Worm (Caenorhabditis elegans) whole organism, young adult: ENCODE results near the gene lin-49.

Source experiments
- B0035.1 ChIP-seq: sonication (generic microtip); optimal IDR thresholded peaks from 2 replicates; lab custom pipeline; 2016; ENCODE audit warnings: missing genetic modification characterization, mild to moderate bottlenecking, missing compliant biosample characterization, missing genotype, missing genetic modification reagents
- D2030.7 ChIP-seq: fragments of 200-800 bp; sonication (Bioruptor generic); IDR thresholded peaks from 2 replicates; pipeline ENCODE4 v1.3.6; 2022; ENCODE audit warnings: missing genetic modification reagents, missing genetic modification characterization, missing compliant biosample characterization
- F22D6.2 ChIP-seq: sonication (generic microtip); optimal IDR thresholded peaks from 2 replicates; lab custom pipeline; 2016; ENCODE audit warnings: mild to moderate bottlenecking, missing genetic modification characterization, missing compliant biosample characterization
- F49E8.2 ChIP-seq: sonication (generic microtip); optimal IDR thresholded peaks from 3 replicates; lab custom pipeline; 2017; ENCODE audit warnings: missing genetic modification characterization, mild to moderate bottlenecking, missing compliant biosample characterization, antibody characterized with exemption, moderate library complexity; ENCODE audit not compliant: insufficient read depth
- F55B11.4 ChIP-seq: sonication (generic microtip); optimal IDR thresholded peaks from 2 replicates; lab custom pipeline; 2016; ENCODE audit warnings: missing compliant biosample characterization, missing genetic modification characterization, borderline replicate concordance; ENCODE audit not compliant: insufficient read depth
- F57A8.1 ChIP-seq: fragments of 200-800 bp; sonication (Bioruptor generic); optimal IDR thresholded peaks from 2 replicates; lab custom pipeline; 2018; ENCODE audit warnings: mild to moderate bottlenecking, missing genetic modification characterization, moderate library complexity, missing compliant biosample characterization
- F57C9.4 ChIP-seq: sonication (generic microtip); optimal IDR thresholded peaks from 2 replicates; lab custom pipeline; 2017; ENCODE audit warnings: mild to moderate bottlenecking, missing genetic modification characterization, missing compliant biosample characterization
- T07F8.4 ChIP-seq: sonication (generic microtip); optimal IDR thresholded peaks from 2 replicates; lab custom pipeline; 2016; ENCODE audit warnings: mild to moderate bottlenecking, missing genetic modification characterization, moderate library complexity, missing compliant biosample characterization
- T26A5.8 ChIP-seq: sonication (generic microtip); optimal IDR thresholded peaks from 2 replicates; lab custom pipeline; 2016; ENCODE audit warnings: missing genetic modification characterization, missing compliant biosample characterization
- Y53F4B.3 ChIP-seq: fragments of 200-800 bp; sonication (Bioruptor generic); IDR thresholded peaks from 2 replicates; pipeline ENCODE4 v1.3.6; 2022; ENCODE audit warnings: missing genetic modification reagents, missing genetic modification characterization, missing compliant biosample characterization
- Y53G8AR.9 ChIP-seq: fragments of 200-800 bp; sonication (Bioruptor generic); conservative IDR thresholded peaks from 2 replicates; pipeline ENCODE4 v1.3.6; 2022; ENCODE audit warnings: missing genetic modification reagents, missing genetic modification characterization, missing compliant biosample characterization
- Y95B8A.8 ChIP-seq: fragments of 200-800 bp; sonication (Bioruptor generic); IDR thresholded peaks from 2 replicates; pipeline ENCODE4 v1.3.6; 2022; ENCODE audit warnings: missing genetic modification reagents, missing genetic modification characterization, missing compliant biosample characterization
- attf-6 ChIP-seq: fragments of 200-800 bp; sonication (Bioruptor generic); IDR thresholded peaks from 2 replicates; pipeline ENCODE4 v1.3.6; 2022; ENCODE audit warnings: missing genetic modification reagents, missing genetic modification characterization, missing compliant biosample characterization
- cebp-1 ChIP-seq, 2 experiments: fragments of 200-800 bp in 1 of 2; sonication (Bioruptor generic) in 1 of 2; sonication (generic microtip) in 1 of 2; IDR thresholded peaks in 1 of 2; optimal IDR thresholded peaks in 1 of 2; 2 replicates each; pipeline versions ENCODE4 v1.3.6 to Lab custom; 2017 to 2022; ENCODE audit warnings: missing compliant biosample characterization in 2 of 2, missing genetic modification characterization in 2 of 2, mild to moderate bottlenecking in 1 of 2, missing genetic modification reagents in 1 of 2, moderate library complexity in 1 of 2
- ceh-27 ChIP-seq: fragments of 200-800 bp; sonication (Bioruptor generic); optimal IDR thresholded peaks from 2 replicates; lab custom pipeline; 2018; ENCODE audit warnings: mild to moderate bottlenecking, missing genetic modification characterization, moderate library complexity, missing compliant biosample characterization
- ceh-58 ChIP-seq: fragments of 200-800 bp; sonication (Bioruptor generic); IDR thresholded peaks from 2 replicates; pipeline ENCODE4 v1.3.6; 2022; ENCODE audit warnings: missing genetic modification characterization, missing compliant biosample characterization
- die-1 ChIP-seq: sonication (generic microtip); optimal IDR thresholded peaks from 2 replicates; lab custom pipeline; 2016; ENCODE audit warnings: missing genotype, mild to moderate bottlenecking, missing genetic modification characterization, missing compliant biosample characterization
- dox-1 ChIP-seq: fragments of 200-800 bp; sonication (Bioruptor generic); IDR thresholded peaks from 2 replicates; pipeline ENCODE4 v1.3.6; 2022; ENCODE audit warnings: missing genetic modification reagents, missing genetic modification characterization, missing compliant biosample characterization
- egl-18 ChIP-seq: fragments of 200-800 bp; sonication (Bioruptor generic); IDR thresholded peaks from 2 replicates; pipeline ENCODE4 v1.3.6; 2022; ENCODE audit warnings: missing genetic modification reagents, missing genetic modification characterization, missing compliant biosample characterization
- hlh-12 ChIP-seq: sonication (generic microtip); optimal IDR thresholded peaks from 2 replicates; lab custom pipeline; 2016; ENCODE audit warnings: missing genetic modification characterization, missing compliant biosample characterization
- hlh-26 ChIP-seq: fragments of 200-800 bp; sonication (Bioruptor generic); conservative IDR thresholded peaks from 2 replicates; pipeline ENCODE4 v1.3.6; 2022; ENCODE audit warnings: missing genetic modification reagents, missing genetic modification characterization, missing compliant biosample characterization
- hmg-20 ChIP-seq: fragments of 200-800 bp; sonication (Bioruptor generic); IDR thresholded peaks from 2 replicates; pipeline ENCODE4 v1.3.6; 2022; ENCODE audit warnings: missing genetic modification reagents, missing genetic modification characterization, missing compliant biosample characterization
- let-526 ChIP-seq: fragments of 200-800 bp; sonication (Bioruptor generic); IDR thresholded peaks from 2 replicates; pipeline ENCODE4 v1.3.6; 2022; ENCODE audit warnings: missing genetic modification reagents, missing genetic modification characterization, missing compliant biosample characterization
- lin-54 ChIP-seq: fragments of 200-800 bp; sonication (Bioruptor generic); optimal IDR thresholded peaks from 2 replicates; lab custom pipeline; 2018; ENCODE audit warnings: mild to moderate bottlenecking, missing genetic modification characterization, missing compliant biosample characterization
- mxl-1 ChIP-seq: sonication (generic microtip); optimal IDR thresholded peaks from 2 replicates; lab custom pipeline; 2016; ENCODE audit warnings: missing genetic modification characterization, missing compliant biosample characterization
- nfya-2 ChIP-seq: fragments of 200-800 bp; sonication (Bioruptor generic); IDR thresholded peaks from 2 replicates; pipeline ENCODE4 v1.3.6; 2022; ENCODE audit warnings: missing genetic modification reagents, missing genetic modification characterization, missing compliant biosample characterization
- nhr-80 ChIP-seq: sonication (generic microtip); optimal IDR thresholded peaks from 2 replicates; lab custom pipeline; 2016; ENCODE audit warnings: missing genetic modification characterization, missing compliant biosample characterization
- pbrm-1 ChIP-seq: fragments of 200-800 bp; sonication (Bioruptor generic); IDR thresholded peaks from 2 replicates; pipeline ENCODE4 v1.3.6; 2022; ENCODE audit warnings: missing genetic modification reagents, missing genetic modification characterization, missing compliant biosample characterization
- snpc-3.4 ChIP-seq: sonication (generic microtip); optimal IDR thresholded peaks from 2 replicates; lab custom pipeline; 2017; ENCODE audit warnings: missing genetic modification characterization, mild to moderate bottlenecking, missing compliant biosample characterization, antibody characterized with exemption, moderate library complexity, missing genotype, missing genetic modification reagents
- snpc-4 ChIP-seq, 5 experiments: fragments of 150-350 bp in 1 of 5; sonication (generic microtip) in 4 of 5; optimal IDR thresholded peaks; 2 replicates each; lab custom pipeline; 2014 to 2018; ENCODE audit warnings: missing genetic modification characterization in 5 of 5, missing biosample characterization in 3 of 5, antibody characterized with exemption in 2 of 5, mild to moderate bottlenecking in 2 of 5, missing compliant biosample characterization in 2 of 5, missing genotype in 2 of 5, moderate library complexity in 2 of 5, missing genetic modification reagents in 1 of 5
- tbp1 ChIP-seq: fragments of 200-800 bp; sonication (Bioruptor generic); optimal IDR thresholded peaks from 2 replicates; lab custom pipeline; 2018; ENCODE audit warnings: mild to moderate bottlenecking, missing genetic modification characterization, missing compliant biosample characterization
- unc-62 ChIP-seq: fragments of 150-350 bp; optimal IDR thresholded peaks from 2 replicates; lab custom pipeline; 2014; ENCODE audit warnings: missing biosample characterization, missing genetic modification reagents, missing genetic modification characterization
- ztf-6 ChIP-seq: fragments of 200-800 bp; sonication (Bioruptor generic); IDR thresholded peaks from 2 replicates; pipeline ENCODE4 v1.3.6; 2022; ENCODE audit warnings: missing genetic modification reagents, missing genetic modification characterization, missing compliant biosample characterization

Gene lin-49

ce11 chrIV:8644432-8644831, 23.9 kb downstream of the lin-49 start, which contains the start of gene C49C8.3:
C49C8.3 (plus strand) TSS chrIV:8644732.
- TF ChIP-seq hlh-26 (GFP tag; lab: Robert Waterston, UW): no peak
- no peak for TF ChIP-seq unc-62 (GFP tag; lab: Kevin White, UChicago)
- no peak for TF ChIP-seq D2030.7 (GFP tag; lab: Robert Waterston, UW)
- no peak for TF ChIP-seq egl-18 (GFP tag; lab: Robert Waterston, UW)
- TF ChIP-seq die-1 (tag; lab: Kevin White, UChicago): no peak
- TF ChIP-seq Y53G8AR.9 (GFP tag; lab: Robert Waterston, UW): no peak
- TF ChIP-seq ceh-27 (GFP tag; lab: Kevin White, UChicago): no peak
- no peak for TF ChIP-seq hmg-20
- no peak for TF ChIP-seq T26A5.8 (tag; lab: Kevin White, UChicago)
- TF ChIP-seq cebp-1 (GFP tag; IDR thresholded peaks at IDR 0.05; lab: Robert Waterston, UW): no peak
- no peak for TF ChIP-seq cebp-1 (tag; optimal IDR thresholded peaks at IDR 0.05; lab: Kevin White, UChicago)
- TF ChIP-seq B0035.1 (tag; lab: Kevin White, UChicago): no peak
- TF ChIP-seq F22D6.2 (tag; lab: Kevin White, UChicago): no peak
- no peak for TF ChIP-seq F49E8.2
- TF ChIP-seq snpc-3.4: no peak
- TF ChIP-seq T07F8.4 (tag; lab: Kevin White, UChicago): no peak

ce11 chrIV:8648502-8648901, 28.0 kb downstream of the lin-49 start, which contains the start of gene cyp-33E1:
cyp-33E1 (minus strand) TSS chrIV:8648602.
- no peak for TF ChIP-seq lin-54
- TF ChIP-seq dox-1 (GFP tag; lab: Robert Waterston, UW): no peak
- no peak for TF ChIP-seq F57A8.1
- no peak for TF ChIP-seq Y53F4B.3
- TF ChIP-seq attf-6 (GFP tag; lab: Robert Waterston, UW): no peak
- no peak for TF ChIP-seq F55B11.4 (tag; lab: Kevin White, UChicago)
- no peak for TF ChIP-seq pbrm-1 (GFP tag; lab: Robert Waterston, UW)
- TF ChIP-seq Y95B8A.8: no peak
- TF ChIP-seq hlh-12 (tag; lab: Kevin White, UChicago): no peak
- TF ChIP-seq F57C9.4 (tag; lab: Kevin White, UChicago): no peak
- no peak for TF ChIP-seq tbp1 (GFP tag; lab: Kevin White, UChicago)
- no peak for TF ChIP-seq ceh-58 (GFP tag; lab: Robert Waterston, UW)
- no peak for TF ChIP-seq hlh-26 (GFP tag; lab: Robert Waterston, UW)
- TF ChIP-seq nfya-2: no peak
- no peak for TF ChIP-seq mxl-1 (tag; lab: Kevin White, UChicago)
- TF ChIP-seq snpc-4 (GFP tag; optimal IDR thresholded peaks at IDR 0.05; lab: Kevin White, UChicago): no peak
- TF ChIP-seq snpc-4 (tag; optimal IDR thresholded peaks at IDR 0.05; lab: Kevin White, UChicago): no peak
- TF ChIP-seq, all 124 proteins: peak for 0

DNA sequence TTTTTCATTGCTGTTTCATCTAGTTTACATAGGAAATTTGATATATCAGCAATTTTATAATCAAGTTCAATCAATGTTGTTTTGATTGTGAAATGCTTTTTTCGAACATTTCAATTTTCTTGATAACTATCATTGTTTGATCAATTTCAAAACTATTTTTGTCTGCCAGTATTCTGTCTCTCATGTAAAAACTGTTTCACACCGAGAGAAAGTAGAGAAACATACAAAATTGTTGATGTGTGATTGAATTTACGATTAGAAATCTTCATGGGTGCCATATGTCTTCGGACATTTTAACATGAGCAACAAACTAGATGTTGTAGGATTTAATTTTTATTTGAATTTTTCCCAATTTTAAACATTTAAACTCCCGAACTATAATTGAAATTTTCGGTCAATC, 30.2 kb downstream of the lin-49 start, which contains the start of gene C49C8.2:
C49C8.2 (plus strand) TSS at position 393 of the 400 bp plus-strand sequence.
- peak; percentile 34 for TF ChIP-seq nhr-80 (tag; lab: Kevin White, UChicago)
- no peak for TF ChIP-seq ztf-6 (GFP tag; lab: Robert Waterston, UW)
- TF ChIP-seq, all 124 proteins: peak for 1

- no peak for TF ChIP-seq B0035.1 (tag; lab: Kevin White, UChicago)
- TF ChIP-seq let-526 (GFP tag; lab: Robert Waterston, UW): no peak
Measured at ce11 chrIV:8651835-8652234, 31.4 kb downstream of the lin-49 start, which contains the start of gene C49C8.8. C49C8.8 (plus strand) TSS chrIV:8652135.
